Worm (Caenorhabditis elegans): ENCODE data around the gene Y32F6A.4.

ce11 chrV:10399290-10399689, 34.6 kb downstream of the Y32F6A.4 start:
- TF ChIP-seq egl-13 (tag; optimal IDR thresholded peaks at IDR 0.05) (no peak), ztf-4 (tag; optimal IDR thresholded peaks at IDR 0.05) (no peak), unc-62 (GFP tag; optimal IDR thresholded peaks at IDR 0.05) (no peak), rnt-1 (tag; optimal IDR thresholded peaks at IDR 0.05) (no peak), ztf-11 (tag; optimal IDR thresholded peaks at IDR 0.05) (no peak), egl-27 (tag; optimal IDR thresholded peaks at IDR 0.05) (no peak), skn-1 (tag; optimal IDR thresholded peaks at IDR 0.05) (no peak), grh-1 (GFP tag; IDR thresholded peaks at IDR 0.05) (no peak)
